Fruit fly (Drosophila melanogaster) whole organism, prepupa: Measurements from ENCODE around the gene dpr18.

ENCODE experiments used
- Blimp-1 ChIP-seq: fragments of 200-800 bp; sonication (Bioruptor generic); optimal IDR thresholded peaks from 3 replicates; lab custom pipeline; 2017; ENCODE audit warnings: missing biosample characterization, missing genetic modification characterization, mild to moderate bottlenecking, moderate library complexity, missing genetic modification reagents
- CG10669 ChIP-seq: fragments of 200-800 bp; sonication (Bioruptor generic); optimal IDR thresholded peaks from 3 replicates; lab custom pipeline; 2018; ENCODE audit warnings: missing biosample characterization, mild to moderate bottlenecking, missing genetic modification characterization, moderate library complexity
- CG11294 ChIP-seq: fragments of 200-800 bp; sonication (Bioruptor generic); IDR thresholded peaks from 2 replicates; pipeline ENCODE4 v1.3.6; 2022; ENCODE audit warnings: missing biosample characterization, missing genetic modification characterization
- CG11762 ChIP-seq: fragments of 200-800 bp; sonication (Bioruptor generic); optimal IDR thresholded peaks from 3 replicates; lab custom pipeline; 2016; ENCODE audit warnings: missing biosample characterization, missing genetic modification characterization; ENCODE audit not compliant: insufficient read depth
- CG11902 ChIP-seq: fragments of 200-800 bp; sonication (Bioruptor generic); optimal IDR thresholded peaks from 3 replicates; lab custom pipeline; 2016; ENCODE audit warnings: missing biosample characterization, missing genetic modification characterization
- CG15336 ChIP-seq: fragments of 200-800 bp; sonication (Bioruptor generic); IDR thresholded peaks from 2 replicates; pipeline ENCODE4 v1.3.6; 2022; ENCODE audit warnings: missing biosample characterization, missing genetic modification characterization
- CG1621 ChIP-seq: fragments of 200-800 bp; sonication (Bioruptor generic); optimal IDR thresholded peaks from 3 replicates; lab custom pipeline; 2018; ENCODE audit warnings: missing biosample characterization, mild to moderate bottlenecking, missing genetic modification characterization
- CG31627 ChIP-seq: fragments of 200-800 bp; sonication (Bioruptor generic); optimal IDR thresholded peaks from 3 replicates; lab custom pipeline; 2016; ENCODE audit warnings: missing biosample characterization, missing genetic modification characterization
- CG32006 ChIP-seq: fragments of 200-800 bp; sonication (Bioruptor generic); optimal IDR thresholded peaks from 3 replicates; lab custom pipeline; 2017; ENCODE audit warnings: missing biosample characterization, mild to moderate bottlenecking, missing genetic modification characterization
- CG4318 ChIP-seq: fragments of 200-800 bp; sonication (Bioruptor generic); optimal IDR thresholded peaks from 3 replicates; lab custom pipeline; 2017; ENCODE audit warnings: missing biosample characterization, mild to moderate bottlenecking, missing genetic modification characterization
- CG6163 ChIP-seq: fragments of 200-800 bp; sonication (Bioruptor generic); IDR thresholded peaks from 3 replicates; pipeline ENCODE4 v1.3.6; 2022; ENCODE audit warnings: missing biosample characterization, missing genetic modification characterization
- CG6276 ChIP-seq: fragments of 200-800 bp; sonication (Bioruptor generic); optimal IDR thresholded peaks from 2 replicates; lab custom pipeline; 2017; ENCODE audit warnings: missing biosample characterization, mild to moderate bottlenecking, missing genetic modification characterization
- CG6792 ChIP-seq: fragments of 200-800 bp; sonication (Bioruptor generic); optimal IDR thresholded peaks from 3 replicates; lab custom pipeline; 2016; ENCODE audit warnings: missing biosample characterization, missing genetic modification characterization
- CG6854 ChIP-seq: fragments of 200-800 bp; sonication (Bioruptor generic); optimal IDR thresholded peaks from 2 replicates; lab custom pipeline; 2017; ENCODE audit warnings: missing biosample characterization, mild to moderate bottlenecking, missing genetic modification characterization
- CG7368 ChIP-seq: fragments of 200-800 bp; sonication (Bioruptor generic); optimal IDR thresholded peaks from 3 replicates; lab custom pipeline; 2016; ENCODE audit warnings: missing biosample characterization, missing genetic modification characterization
- CG8119 ChIP-seq: fragments of 200-800 bp; sonication (Bioruptor generic); IDR thresholded peaks from 3 replicates; pipeline ENCODE4 v1.3.6; 2022; ENCODE audit warnings: missing biosample characterization, missing genetic modification characterization
- CG8319 ChIP-seq: fragments of 200-800 bp; sonication (Bioruptor generic); optimal IDR thresholded peaks from 3 replicates; lab custom pipeline; 2016; ENCODE audit warnings: missing biosample characterization, missing genetic modification characterization
- CG8632 ChIP-seq: fragments of 200-800 bp; sonication (Bioruptor generic); optimal IDR thresholded peaks from 3 replicates; lab custom pipeline; 2016; ENCODE audit warnings: missing biosample characterization, missing genetic modification characterization
- CG9139 ChIP-seq: fragments of 200-800 bp; sonication (Bioruptor generic); optimal IDR thresholded peaks from 3 replicates; lab custom pipeline; 2017; ENCODE audit warnings: missing biosample characterization, mild to moderate bottlenecking, missing genetic modification characterization
- Eip75B ChIP-seq: fragments of 200-800 bp; sonication (Bioruptor generic); optimal IDR thresholded peaks from 3 replicates; lab custom pipeline; 2016; ENCODE audit warnings: missing biosample characterization, missing genetic modification characterization
- Eip78C ChIP-seq: fragments of 200-800 bp; sonication (Bioruptor generic); peaks from one replicate; lab custom pipeline; 2016; ENCODE audit warnings: missing biosample characterization, missing genetic modification characterization
- Gug ChIP-seq: fragments of 200-800 bp; sonication (Bioruptor generic); IDR thresholded peaks from 2 replicates; pipeline ENCODE4 v1.3.6; 2022; ENCODE audit warnings: missing biosample characterization, missing genetic modification characterization
- Hr38 ChIP-seq: sonication (Bioruptor generic); optimal IDR thresholded peaks from 2 replicates; lab custom pipeline; 2016; ENCODE audit warnings: missing biosample characterization, missing genetic modification characterization
- Hr39 ChIP-seq: fragments of 200-800 bp; sonication (Bioruptor generic); optimal IDR thresholded peaks from 2 replicates; lab custom pipeline; 2016; ENCODE audit warnings: missing biosample characterization, missing genetic modification characterization
- Hr4 ChIP-seq: fragments of 200-800 bp; sonication (Bioruptor generic); optimal IDR thresholded peaks from 3 replicates; lab custom pipeline; 2016; ENCODE audit warnings: missing biosample characterization, missing genetic modification characterization
- Lpt ChIP-seq: fragments of 200-800 bp; sonication (Bioruptor generic); optimal IDR thresholded peaks from 3 replicates; lab custom pipeline; 2016; ENCODE audit warnings: missing biosample characterization, missing genetic modification characterization
- Met ChIP-seq: fragments of 200-800 bp; sonication (Bioruptor generic); optimal IDR thresholded peaks from 3 replicates; lab custom pipeline; 2016; ENCODE audit warnings: missing biosample characterization, missing genetic modification characterization
- Smox ChIP-seq: fragments of 200-800 bp; sonication (Bioruptor generic); optimal IDR thresholded peaks from 3 replicates; lab custom pipeline; 2016; ENCODE audit warnings: missing biosample characterization, missing genetic modification characterization
- Sox102F ChIP-seq: fragments of 200-800 bp; sonication (Bioruptor generic); optimal IDR thresholded peaks from 2 replicates; lab custom pipeline; 2016; ENCODE audit warnings: missing biosample characterization, mild to moderate bottlenecking, missing genetic modification characterization
- achi ChIP-seq: fragments of 200-800 bp; sonication (Bioruptor generic); optimal IDR thresholded peaks from 3 replicates; lab custom pipeline; 2016; ENCODE audit warnings: missing biosample characterization, missing genetic modification characterization
- acj6 ChIP-seq: fragments of 200-800 bp; sonication (Bioruptor generic); optimal IDR thresholded peaks from 3 replicates; lab custom pipeline; 2016; ENCODE audit warnings: missing biosample characterization, missing genetic modification characterization
- cyc ChIP-seq: fragments of 200-800 bp; sonication (Bioruptor generic); optimal IDR thresholded peaks from 3 replicates; lab custom pipeline; 2016; ENCODE audit warnings: missing biosample characterization, missing genetic modification characterization
- eg ChIP-seq: fragments of 200-800 bp; sonication (Bioruptor generic); IDR thresholded peaks from 3 replicates; pipeline ENCODE4 v1.3.6; 2022; ENCODE audit warnings: missing biosample characterization, missing genetic modification characterization
- esn ChIP-seq: fragments of 200-800 bp; sonication (Bioruptor generic); optimal IDR thresholded peaks from 2 replicates; lab custom pipeline; 2016; ENCODE audit warnings: missing biosample characterization, mild to moderate bottlenecking, missing genetic modification characterization, moderate library complexity
- fd59A ChIP-seq: fragments of 200-800 bp; sonication (Bioruptor generic); optimal IDR thresholded peaks from 2 replicates; lab custom pipeline; 2017; ENCODE audit warnings: missing biosample characterization, mild to moderate bottlenecking, missing genetic modification characterization, missing genetic modification reagents
- lz ChIP-seq: fragments of 200-800 bp; sonication (Bioruptor generic); optimal IDR thresholded peaks from 3 replicates; lab custom pipeline; 2016; ENCODE audit warnings: missing biosample characterization, missing genetic modification characterization
- net ChIP-seq: fragments of 200-800 bp; sonication (Bioruptor generic); optimal IDR thresholded peaks from 3 replicates; lab custom pipeline; 2016; ENCODE audit warnings: missing biosample characterization, missing genetic modification characterization
- pdm3 ChIP-seq: fragments of 200-800 bp; sonication (Bioruptor generic); optimal IDR thresholded peaks from 3 replicates; lab custom pipeline; 2016; ENCODE audit warnings: missing biosample characterization, missing genetic modification characterization
- spab ChIP-seq: fragments of 200-800 bp; sonication (Bioruptor generic); optimal IDR thresholded peaks from 2 replicates; lab custom pipeline; 2017; ENCODE audit warnings: missing biosample characterization, mild to moderate bottlenecking, missing genetic modification characterization, missing genetic modification reagents
- ss ChIP-seq, 2 experiments: fragments of 200-800 bp; sonication (Bioruptor generic); optimal IDR thresholded peaks; 2 replicates in 1 of 2; 3 replicates in 1 of 2; lab custom pipeline; 2017 to 2018; ENCODE audit warnings: mild to moderate bottlenecking in 2 of 2, missing biosample characterization in 2 of 2, missing genetic modification characterization in 2 of 2, moderate library complexity in 1 of 2
- svp ChIP-seq: fragments of 200-800 bp; sonication (Bioruptor generic); peaks from one replicate; lab custom pipeline; 2016; ENCODE audit warnings: missing biosample characterization, missing genetic modification characterization
- topi ChIP-seq: fragments of 200-800 bp; sonication (Bioruptor generic); optimal IDR thresholded peaks from 3 replicates; lab custom pipeline; 2016; ENCODE audit warnings: missing biosample characterization, missing genetic modification characterization
- vri ChIP-seq: fragments of 200-800 bp; sonication (Bioruptor generic); optimal IDR thresholded peaks from 3 replicates; lab custom pipeline; 2016; ENCODE audit warnings: missing biosample characterization, mild to moderate bottlenecking, missing genetic modification characterization

The dpr18 gene

DNA sequence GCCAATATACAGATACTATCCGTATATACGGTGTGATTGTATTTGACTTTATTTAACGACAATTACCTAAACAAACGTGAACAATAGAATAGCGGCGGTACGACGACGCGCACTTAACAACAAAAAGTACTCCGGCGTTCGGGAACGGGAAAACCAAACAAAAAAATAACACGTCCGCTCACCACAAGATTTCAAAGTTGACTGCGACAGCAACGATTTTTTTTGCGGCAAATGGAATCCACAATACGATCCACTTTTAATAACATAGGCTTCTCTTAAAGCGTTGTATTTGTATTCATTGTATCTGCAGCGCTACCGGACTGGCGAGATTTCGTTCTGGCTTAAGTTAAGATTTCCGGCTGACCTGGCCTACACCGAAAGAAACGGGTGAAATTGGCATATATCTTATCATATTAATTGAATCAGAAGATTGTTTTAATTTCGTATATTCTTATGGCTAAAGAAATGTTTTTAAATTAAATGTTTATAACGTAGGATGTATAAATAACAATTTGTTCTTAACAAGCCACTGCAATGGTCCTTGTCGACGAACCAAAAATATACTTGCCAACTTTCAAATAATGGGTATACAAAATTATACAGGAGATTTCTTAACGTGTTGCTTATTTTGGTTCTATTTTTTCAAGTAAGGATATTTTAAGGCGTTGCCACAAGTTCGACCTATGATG, 41.3 kb downstream of the dpr18 start, which contains the start of the genes CG42353 and CG42354 (continued):
- peak; percentile 94 for TF ChIP-seq CG4318 (GFP tag; lab: Kevin White, UChicago)
- peak; percentile 88 for TF ChIP-seq vri
- TF ChIP-seq CG15336 (GFP tag; lab: Robert Waterston, UW) = peak; percentile 96
- TF ChIP-seq spab (GFP tag; lab: Kevin White, UChicago) = peak; percentile 95
- TF ChIP-seq CG8319 (GFP tag; lab: Kevin White, UChicago) = peak; percentile 91
- peak; percentile 97 for TF ChIP-seq CG8119 (GFP tag; lab: Robert Waterston, UW)
- TF ChIP-seq Hr4 = peak; percentile 85
- peak; percentile 89 for TF ChIP-seq CG11294 (GFP tag; lab: Robert Waterston, UW)
- peak; percentile 97 for TF ChIP-seq Eip78C
- TF ChIP-seq CG10669 (GFP tag; lab: Kevin White, UChicago) = peak; percentile 98
- peak; percentile 97 for TF ChIP-seq CG32006
- peak; percentile 93 for TF ChIP-seq Lpt (GFP tag; lab: Kevin White, UChicago)
- peak; percentile 92 for TF ChIP-seq CG6854 (GFP tag; lab: Kevin White, UChicago)
- TF ChIP-seq CG1621 (tag; lab: Kevin White, UChicago) = peak; percentile 97
- TF ChIP-seq net (GFP tag; lab: Kevin White, UChicago) = peak; percentile 95
- TF ChIP-seq Eip75B (GFP tag; lab: Kevin White, UChicago) = peak; percentile 84
- peak; percentile 97 for TF ChIP-seq fd59A (GFP tag; lab: Kevin White, UChicago)
- TF ChIP-seq ss (GFP tag; optimal IDR thresholded peaks at IDR 0.05; lab: Kevin White, UChicago) = peak; percentile 88 to 94
- TF ChIP-seq acj6 (GFP tag; lab: Kevin White, UChicago) = peak; percentile 97
- TF ChIP-seq CG8632 (GFP tag; lab: Kevin White, UChicago) = peak; percentile 94
- peak; percentile 97 for TF ChIP-seq esn (GFP tag; lab: Kevin White, UChicago)
- peak; percentile 94 for TF ChIP-seq CG6163 (GFP tag; lab: Robert Waterston, UW)
- TF ChIP-seq Sox102F (GFP tag; lab: Kevin White, UChicago) = peak; percentile 95
- TF ChIP-seq CG11762 = peak; percentile 95
- TF ChIP-seq Gug (GFP tag; lab: Robert Waterston, UW) = peak; percentile 95
- peak; percentile 96 for TF ChIP-seq lz (GFP tag; lab: Kevin White, UChicago)
- TF ChIP-seq svp (GFP tag; lab: Kevin White, UChicago) = peak; percentile 97
- TF ChIP-seq Met = peak; percentile 97
- TF ChIP-seq, all 60 proteins: peak for 59

DNA sequence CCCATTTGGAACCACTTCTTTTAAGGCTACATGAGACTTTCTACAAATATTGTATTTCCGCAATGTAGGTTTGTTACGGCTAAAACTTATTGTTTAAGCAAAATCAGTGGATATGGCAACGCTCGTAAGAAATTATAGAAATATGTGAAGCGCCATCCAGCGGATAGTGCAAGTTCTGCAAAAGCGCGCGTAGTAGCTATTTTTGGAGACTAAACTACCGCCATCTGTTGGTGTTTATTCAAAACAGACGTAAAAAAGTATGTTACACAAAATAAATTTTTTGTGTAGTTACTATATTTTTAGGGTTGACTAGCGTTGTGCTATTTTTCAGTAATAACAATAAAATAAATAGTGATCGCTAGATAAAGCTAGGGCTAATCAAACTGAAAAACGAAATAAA, 42.2 kb downstream of the dpr18 start:
- TF ChIP-seq lz (GFP tag; lab: Kevin White, UChicago) = peak; percentile 43
- TF ChIP-seq CG6163 (GFP tag; lab: Robert Waterston, UW) = no peak
- peak; percentile 3 for TF ChIP-seq acj6 (GFP tag; lab: Kevin White, UChicago)
- no peak for TF ChIP-seq pdm3 (GFP tag; lab: Kevin White, UChicago)
- no peak for TF ChIP-seq CG10669 (GFP tag; lab: Kevin White, UChicago)
- no peak for TF ChIP-seq CG11294 (GFP tag; lab: Robert Waterston, UW)
- TF ChIP-seq CG8119 (GFP tag; lab: Robert Waterston, UW) = no peak
- TF ChIP-seq CG32006 = no peak
- peak; percentile 32 for TF ChIP-seq Hr39
- TF ChIP-seq cyc (GFP tag; lab: Kevin White, UChicago) = peak; percentile 39
- TF ChIP-seq net (GFP tag; lab: Kevin White, UChicago) = no peak
- TF ChIP-seq Eip78C = peak; percentile 17
- TF ChIP-seq CG31627 (GFP tag; lab: Kevin White, UChicago) = peak; percentile 37

DNA sequence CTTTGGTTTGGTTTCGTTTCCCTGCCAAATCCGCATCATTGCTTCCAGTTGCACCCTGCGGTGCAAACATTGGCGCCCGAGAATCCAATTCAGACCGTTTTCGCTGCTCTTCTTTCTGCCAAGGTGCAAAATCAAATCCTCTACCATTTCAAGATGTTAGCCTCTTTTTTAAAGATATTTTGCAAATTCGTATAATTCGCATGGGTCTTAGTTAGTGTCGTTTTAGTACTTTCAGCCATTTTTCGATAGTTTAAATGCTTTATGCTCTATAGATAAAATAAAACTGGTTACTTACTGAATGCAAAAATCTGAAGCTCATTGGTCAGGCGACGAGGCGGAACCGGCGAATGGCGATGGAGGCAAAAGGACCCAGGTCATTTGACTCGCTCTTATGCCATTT, 48.1 kb downstream of the dpr18 start:
- TF ChIP-seq topi (GFP tag; lab: Kevin White, UChicago) = peak; percentile 26
- TF ChIP-seq CG8319 (GFP tag; lab: Kevin White, UChicago) = no peak
- TF ChIP-seq CG4318 (GFP tag; lab: Kevin White, UChicago) = no peak
- TF ChIP-seq CG6792 (GFP tag; lab: Kevin White, UChicago) = no peak
- peak; percentile 32 for TF ChIP-seq esn (GFP tag; lab: Kevin White, UChicago)
- TF ChIP-seq CG31627 (GFP tag; lab: Kevin White, UChicago) = peak; percentile 7
- no peak for TF ChIP-seq Gug (GFP tag; lab: Robert Waterston, UW)
- TF ChIP-seq Lpt (GFP tag; lab: Kevin White, UChicago) = no peak
- TF ChIP-seq Hr39 = peak; percentile 33
- no peak for TF ChIP-seq eg (GFP tag; lab: Robert Waterston, UW)
- no peak for TF ChIP-seq CG8119 (GFP tag; lab: Robert Waterston, UW)
- TF ChIP-seq svp (GFP tag; lab: Kevin White, UChicago) = peak; percentile 73
- peak; percentile 73 for TF ChIP-seq Eip78C
- no peak for TF ChIP-seq CG32006
- TF ChIP-seq Met = peak; percentile 49
- no peak for TF ChIP-seq Blimp-1
- no peak for TF ChIP-seq CG9139 (GFP tag; lab: Kevin White, UChicago)
- TF ChIP-seq achi (GFP tag; lab: Kevin White, UChicago) = no peak
- no peak for TF ChIP-seq CG7368 (GFP tag; lab: Kevin White, UChicago)
- TF ChIP-seq CG1621 (tag; lab: Kevin White, UChicago) = no peak
- no peak for TF ChIP-seq CG6276 (GFP tag; lab: Kevin White, UChicago)
- no peak for TF ChIP-seq CG6854 (GFP tag; lab: Kevin White, UChicago)
- TF ChIP-seq Hr4 = no peak
- TF ChIP-seq cyc (GFP tag; lab: Kevin White, UChicago) = peak; percentile 15
- TF ChIP-seq Sox102F (GFP tag; lab: Kevin White, UChicago) = peak; percentile 24
- no peak for TF ChIP-seq acj6 (GFP tag; lab: Kevin White, UChicago)
- TF ChIP-seq Hr38 (GFP tag; lab: Kevin White, UChicago) = no peak
- TF ChIP-seq CG8632 (GFP tag; lab: Kevin White, UChicago) = no peak
- peak; percentile 26 for TF ChIP-seq Smox (GFP tag; lab: Kevin White, UChicago)
- no peak for TF ChIP-seq CG11902 (GFP tag; lab: Kevin White, UChicago)
